Worm (Caenorhabditis elegans): ENCODE measurements around the gene txt-18.

txt-18 gene

ce11 chrII:6360822-6361221 lies 16.9 kb downstream of the txt-18 start, which contains the start of gene K10B2.4:
TSS of gene K10B2.4 (minus strand) at chrII:6360959.
- TF ChIP-seq elt-3 (tag; optimal IDR thresholded peaks at IDR 0.05) (no peak), drap-1 (GFP tag; optimal IDR thresholded peaks at IDR 0.05) (peak; percentile 8), ces-1 (GFP tag; optimal IDR thresholded peaks at IDR 0.05) (no peak), unc-62 (GFP tag; optimal IDR thresholded peaks at IDR 0.05) (no peak), unc-120 (tag; optimal IDR thresholded peaks at IDR 0.05; ENCODE audit: poor library complexity, severe bottlenecking) (peak; percentile 65), M03D4.4 (tag; optimal IDR thresholded peaks at IDR 0.05) (peak; percentile 21), flh-1 (GFP tag; optimal IDR thresholded peaks at IDR 0.05) (no peak), bed-3 (GFP tag; optimal IDR thresholded peaks at IDR 0.05) (no peak), lsy-2 (tag; optimal IDR thresholded peaks at IDR 0.05) (peak; percentile 57), mls-2 (tag; optimal IDR thresholded peaks at IDR 0.05) (no peak), ceh-83 (GFP tag; optimal IDR thresholded peaks at IDR 0.05) (no peak), lin-32 (GFP tag; optimal IDR thresholded peaks at IDR 0.05) (no peak), mep-1 (tag; optimal IDR thresholded peaks at IDR 0.05) (peak; percentile 72), ceh-39 (tag; optimal IDR thresholded peaks at IDR 0.05) (no peak), hlh-1 (tag; optimal IDR thresholded peaks at IDR 0.05) (peak; percentile 27), sptf-1 (tag; optimal IDR thresholded peaks at IDR 0.05) (peak; percentile 3), lin-13 (tag; optimal IDR thresholded peaks at IDR 0.05) (peak; percentile 62), pha-4 (tag; optimal IDR thresholded peaks at IDR 0.05) (peak; percentile 2), nhr-237 (tag; optimal IDR thresholded peaks at IDR 0.05) (no peak), cnd-1 (tag; optimal IDR thresholded peaks at IDR 0.05) (peak; percentile 0)

DNA sequence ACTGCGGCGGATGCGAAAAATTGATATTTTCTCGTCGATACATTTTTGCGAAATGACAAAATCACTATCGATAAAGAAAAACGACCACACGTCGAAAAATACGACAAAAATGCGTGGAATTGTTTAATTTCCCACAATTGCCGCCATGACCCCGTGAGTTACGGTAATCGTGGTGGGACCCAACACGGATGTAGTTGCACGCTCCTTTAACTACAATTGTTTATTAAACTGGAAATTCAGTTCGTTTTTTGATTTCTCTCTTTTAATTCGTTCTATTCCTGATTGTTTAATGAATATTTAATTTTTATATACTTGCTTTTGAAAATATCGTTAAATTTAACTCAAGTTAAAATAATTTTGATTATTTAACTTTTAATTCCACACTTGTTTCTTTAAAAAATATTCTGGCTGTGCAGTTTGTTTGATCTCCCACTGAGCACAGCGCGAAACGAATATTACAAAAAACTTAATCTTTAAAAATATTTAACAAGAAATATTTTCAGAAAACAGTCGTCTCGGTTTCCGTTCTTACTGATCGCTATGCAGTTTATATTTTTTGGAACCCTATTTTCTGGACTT lies 21.5 kb downstream of the txt-18 start, which contains the start of the genes ani-2 and clec-88:
Gene ani-2 (minus strand): TSS at position 131 of the 579 bp plus-strand sequence.
Gene clec-88 (plus strand): TSS at position 486 of the 579 bp plus-strand sequence.
- TF ChIP-seq sptf-1 (tag; optimal IDR thresholded peaks at IDR 0.05) (no peak), tbx-8 (GFP tag; optimal IDR thresholded peaks at IDR 0.05) (no peak)

DNA sequence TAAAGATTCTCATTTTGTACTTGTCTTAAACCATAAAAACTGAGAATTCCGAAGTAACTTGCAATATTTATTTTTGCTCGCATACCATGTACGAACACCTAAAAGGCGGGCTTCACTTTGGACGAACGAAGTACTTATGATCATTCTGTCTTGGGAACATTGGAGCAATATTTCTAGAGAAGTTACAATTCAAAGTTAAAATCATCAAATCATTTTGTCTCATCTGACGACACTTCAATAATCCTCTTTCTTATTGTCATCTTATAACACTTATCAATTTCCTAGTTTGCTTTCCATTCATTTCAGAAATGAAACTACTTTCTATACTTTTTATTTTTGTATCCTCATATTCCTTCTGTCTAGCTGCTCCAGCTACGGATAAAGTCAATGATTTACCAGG lies 22.8 kb downstream of the txt-18 start, which contains the start of gene ctsa-4.1:
Gene ctsa-4.1 (plus strand): TSS at position 301 of the 400 bp plus-strand sequence.
- TF ChIP-seq mep-1 (tag; optimal IDR thresholded peaks at IDR 0.05) (no peak), pha-4 (tag; optimal IDR thresholded peaks at IDR 0.05) (no peak), flh-1 (GFP tag; optimal IDR thresholded peaks at IDR 0.05) (no peak), mls-2 (tag; optimal IDR thresholded peaks at IDR 0.05) (no peak), tbx-8 (GFP tag; optimal IDR thresholded peaks at IDR 0.05) (no peak), nhr-237 (tag; optimal IDR thresholded peaks at IDR 0.05) (no peak), nhr-28 (tag; optimal IDR thresholded peaks at IDR 0.05) (no peak)

ce11 chrII:6370110-6370509 lies 26.2 kb downstream of the txt-18 start:
- TF ChIP-seq ces-1 (GFP tag; optimal IDR thresholded peaks at IDR 0.05): peak; percentile 95
- TF ChIP-seq mep-1 (tag; optimal IDR thresholded peaks at IDR 0.05): peak; percentile 75
- TF ChIP-seq ceh-39 (tag; optimal IDR thresholded peaks at IDR 0.05): peak; percentile 71
- peak; percentile 46 for TF ChIP-seq unc-62 (GFP tag; optimal IDR thresholded peaks at IDR 0.05)
- no peak for TF ChIP-seq sem-2 (GFP tag; optimal IDR thresholded peaks at IDR 0.05)
- TF ChIP-seq nhr-28 (tag; optimal IDR thresholded peaks at IDR 0.05): no peak
- peak; percentile 88 for TF ChIP-seq ham-2 (GFP tag; optimal IDR thresholded peaks at IDR 0.05)
- TF ChIP-seq M03D4.4 (tag; optimal IDR thresholded peaks at IDR 0.05): no peak
- no peak for TF ChIP-seq ceh-43 (GFP tag; optimal IDR thresholded peaks at IDR 0.05)
- TF ChIP-seq elt-3 (tag; optimal IDR thresholded peaks at IDR 0.05): no peak
- TF ChIP-seq pha-4 (tag; optimal IDR thresholded peaks at IDR 0.05): peak; percentile 66
- TF ChIP-seq flh-1 (GFP tag; optimal IDR thresholded peaks at IDR 0.05): no peak
- TF ChIP-seq hlh-1 (tag; optimal IDR thresholded peaks at IDR 0.05): peak; percentile 60
- TF ChIP-seq mls-2 (tag; optimal IDR thresholded peaks at IDR 0.05): no peak
- TF ChIP-seq ztf-11 (tag; optimal IDR thresholded peaks at IDR 0.05): no peak
- TF ChIP-seq bed-3 (GFP tag; optimal IDR thresholded peaks at IDR 0.05): no peak
- TF ChIP-seq sptf-1 (tag; optimal IDR thresholded peaks at IDR 0.05): peak; percentile 50
- no peak for TF ChIP-seq zip-8 (tag; optimal IDR thresholded peaks at IDR 0.05)
- TF ChIP-seq lin-13 (tag; optimal IDR thresholded peaks at IDR 0.05): peak; percentile 15
- TF ChIP-seq ceh-83 (GFP tag; optimal IDR thresholded peaks at IDR 0.05): no peak
- no peak for TF ChIP-seq lin-32 (GFP tag; optimal IDR thresholded peaks at IDR 0.05)
- TF ChIP-seq unc-39 (tag; optimal IDR thresholded peaks at IDR 0.05): no peak
- TF ChIP-seq lsy-2 (tag; optimal IDR thresholded peaks at IDR 0.05): peak; percentile 65
- TF ChIP-seq blmp-1 (tag; optimal IDR thresholded peaks at IDR 0.05): peak; percentile 74
- TF ChIP-seq elt-1 (tag; optimal IDR thresholded peaks at IDR 0.05; ENCODE audit: borderline replicate concordance, insufficient read depth): no peak
- no peak for TF ChIP-seq nhr-12 (tag; optimal IDR thresholded peaks at IDR 0.05)
- peak; percentile 36 for TF ChIP-seq unc-120 (tag; optimal IDR thresholded peaks at IDR 0.05; ENCODE audit: poor library complexity, severe bottlenecking)
- peak; percentile 48 for TF ChIP-seq drap-1 (GFP tag; optimal IDR thresholded peaks at IDR 0.05)
- TF ChIP-seq nhr-76 (tag; optimal IDR thresholded peaks at IDR 0.05): no peak
- TF ChIP-seq snpc-4 (tag; optimal IDR thresholded peaks at IDR 0.05): no peak
- TF ChIP-seq tbx-8 (GFP tag; optimal IDR thresholded peaks at IDR 0.05): no peak
- peak; percentile 31 for TF ChIP-seq nhr-2 (tag; optimal IDR thresholded peaks at IDR 0.05)
- TF ChIP-seq cnd-1 (tag; optimal IDR thresholded peaks at IDR 0.05): no peak
- no peak for TF ChIP-seq mab-5 (tag; optimal IDR thresholded peaks at IDR 0.05)
- peak; percentile 62 for TF ChIP-seq nhr-237 (tag; optimal IDR thresholded peaks at IDR 0.05)
